Worm (Caenorhabditis elegans) whole organism, midembryonic: ENCODE data around the gene dod-3.

Experiments used
- klf-2 ChIP-seq: fragments of 200-800 bp; sonication (Bioruptor generic); conservative IDR thresholded peaks from 2 replicates; pipeline ENCODE4 v1.3.6; 2022; ENCODE audit warnings: missing genetic modification reagents, missing genetic modification characterization, missing compliant biosample characterization
- ref-1 ChIP-seq: fragments of 200-800 bp; sonication (Bioruptor generic); conservative IDR thresholded peaks from 2 replicates; pipeline ENCODE4 v1.3.6; 2022; ENCODE audit warnings: missing genetic modification reagents, missing genetic modification characterization, missing compliant biosample characterization

- TF ChIP-seq klf-2 (GFP tag; lab: Robert Waterston, UW) (no peak), ref-1 (GFP tag; lab: Robert Waterston, UW) (no peak)
These were observed at the start of gene dod-3 for ce11 chrV:2730784-2731480.
